Worm (Caenorhabditis elegans): ENCODE data around the gene F45E1.5.

- TF ChIP-seq sea-2 (GFP tag; IDR thresholded peaks at IDR 0.05) (no peak), tbp1 (GFP tag; optimal IDR thresholded peaks at IDR 0.05) (no peak), aptf-2 (GFP tag; conservative IDR thresholded peaks at IDR 0.05) (no peak), nhr-179 (tag; optimal IDR thresholded peaks at IDR 0.05) (no peak), unc-62 (GFP tag; optimal IDR thresholded peaks at IDR 0.05) (no peak), madf-10 (tag; optimal IDR thresholded peaks at IDR 0.05) (no peak)
Measured at ce11 chrX:8014407-8015003, 38.0 kb downstream of the F45E1.5 start, which contains the start of gene unk-1.
